Worm (Caenorhabditis elegans) whole organism, midembryonic: ENCODE data around the gene F35F10.6.

Experiments used
- cog-1 ChIP-seq: sonication (generic microtip); optimal IDR thresholded peaks from 2 replicates; lab custom pipeline; 2016; ENCODE audit warnings: missing genetic modification characterization, missing compliant biosample characterization
- ztf-29 ChIP-seq: fragments of 200-800 bp; sonication (Bioruptor generic); IDR thresholded peaks from 2 replicates; pipeline ENCODE4 v1.3.6; 2022; ENCODE audit warnings: missing genetic modification reagents, missing genetic modification characterization, missing compliant biosample characterization

DNA sequence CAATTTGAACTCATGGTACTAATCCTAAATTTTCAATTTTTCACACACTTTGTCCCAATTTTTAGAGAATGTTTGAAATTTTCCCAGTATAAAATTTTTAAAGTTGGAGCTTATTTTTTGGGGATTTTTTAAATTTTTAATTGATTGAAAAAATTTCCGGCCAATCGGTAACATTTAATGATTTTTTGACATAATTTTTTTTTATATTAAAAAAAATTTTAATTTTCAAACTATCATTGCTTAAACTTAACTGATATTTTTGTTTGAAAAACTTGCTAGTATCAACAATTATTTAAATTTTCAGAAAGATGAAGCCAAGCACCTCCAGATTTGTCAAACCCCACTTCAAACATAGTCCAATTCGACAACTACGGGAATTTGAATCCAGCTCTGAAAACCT, 31.9 kb downstream of the F35F10.6 start, which contains the start of gene T28A11.22:
- TF ChIP-seq cog-1 (no peak), ztf-29 (GFP tag; lab: Robert Waterston, UW) (no peak)
